Worm (Caenorhabditis elegans) whole organism, late embryonic: ENCODE measurements around the gene F55G7.4.

Experiments used
- ama-1 ChIP-seq: fragments of 150-350 bp; optimal IDR thresholded peaks from 2 replicates; lab custom pipeline; 2014
- gmeb-2 ChIP-seq: sonication (generic microtip); optimal IDR thresholded peaks from 2 replicates; lab custom pipeline; 2016; ENCODE audit warnings: missing genetic modification characterization, inconsistent platforms, missing compliant biosample characterization
- unc-3 ChIP-seq, 2 experiments: fragments of 200-800 bp in 1 of 2; sonication (Bioruptor generic) in 1 of 2; sonication (generic microtip) in 1 of 2; conservative IDR thresholded peaks in 1 of 2; optimal IDR thresholded peaks in 1 of 2; 2 replicates each; pipeline versions ENCODE4 v1.3.6 to Lab custom; 2016 to 2022; ENCODE audit warnings: missing compliant biosample characterization in 2 of 2, missing genetic modification characterization in 2 of 2, missing genetic modification reagents in 1 of 2

DNA sequence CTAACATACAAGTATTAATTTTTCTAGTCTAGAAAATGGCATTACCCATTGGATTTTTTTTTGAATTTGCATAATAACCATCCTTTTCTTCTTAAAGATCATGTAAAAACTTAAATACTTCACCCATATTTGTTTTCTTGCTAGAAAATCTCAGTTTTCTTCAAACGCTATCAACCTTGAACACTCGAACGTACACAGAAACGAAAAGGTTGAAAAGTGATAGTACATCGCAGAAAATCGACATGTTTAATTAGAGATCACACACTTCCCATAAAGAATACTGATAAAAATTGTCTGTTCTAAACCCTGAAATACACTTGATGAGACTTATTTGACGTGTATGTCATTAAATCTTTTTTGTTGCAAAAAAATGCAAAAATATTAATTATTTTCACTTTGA is at the start of gene F55G7.4:
- TF ChIP-seq gmeb-2 (tag; lab: Kevin White, UChicago): no peak
- TF ChIP-seq ama-1 (lab: Kevin White, UChicago): no peak
- TF ChIP-seq unc-3 (GFP tag; conservative IDR thresholded peaks at IDR 0.05; lab: Robert Waterston, UW): no peak
- no peak for TF ChIP-seq unc-3 (tag; optimal IDR thresholded peaks at IDR 0.05; lab: Kevin White, UChicago)
